Worm (Caenorhabditis elegans) whole organism, L4/young adult: Measurements from ENCODE around the gene rom-1.

Experiments used
- W03F9.2 ChIP-seq: fragments of 150-350 bp; optimal IDR thresholded peaks from 2 replicates; lab custom pipeline; 2014; ENCODE audit warnings: missing biosample characterization, missing genetic modification characterization
- dao-5 ChIP-seq: sonication (generic microtip); optimal IDR thresholded peaks from 2 replicates; lab custom pipeline; 2016; ENCODE audit warnings: missing genotype, missing genetic modification characterization, moderate library complexity, missing compliant biosample characterization

- TF ChIP-seq W03F9.2 (no peak), dao-5 (tag; lab: Kevin White, UChicago) (no peak)
Observed at ce11 chrIII:4881955-4882354, 25.0 kb upstream of the rom-1 start.
